Worm (Caenorhabditis elegans) whole organism, L4 larva: Measurements from ENCODE around the gene nhr-260.

Experiments used
- D1046.2 ChIP-seq: fragments of 200-800 bp; sonication (Bioruptor generic); IDR thresholded peaks from 2 replicates; pipeline ENCODE4 v1.3.6; 2022; ENCODE audit warnings: missing genetic modification characterization, missing compliant biosample characterization
- Y75B8A.6 ChIP-seq: fragments of 200-800 bp; sonication (Bioruptor generic); IDR thresholded peaks from 2 replicates; pipeline ENCODE4 v1.3.6; 2022; ENCODE audit warnings: missing genetic modification reagents, missing genetic modification characterization, missing compliant biosample characterization
- aha-1 ChIP-seq: fragments of 150-350 bp; peaks from one replicate; lab custom pipeline; 2014; ENCODE audit warnings: missing biosample characterization, missing genetic modification characterization
- ama-1 ChIP-seq: fragments of 150-350 bp; optimal IDR thresholded peaks from 2 replicates; lab custom pipeline; 2014; ENCODE audit warnings: inconsistent platforms, mixed read lengths
- arid-1 ChIP-seq: fragments of 200-800 bp; sonication (Bioruptor generic); conservative IDR thresholded peaks from 2 replicates; pipeline ENCODE4 v1.3.6; 2022; ENCODE audit warnings: missing genetic modification reagents, missing genetic modification characterization, missing compliant biosample characterization
- ceh-44 ChIP-seq: fragments of 200-800 bp; sonication (Bioruptor generic); IDR thresholded peaks from 2 replicates; pipeline ENCODE4 v1.3.6; 2022; ENCODE audit warnings: missing genetic modification reagents, missing genetic modification characterization, missing compliant biosample characterization
- cey-2 ChIP-seq: sonication (generic microtip); optimal IDR thresholded peaks from 3 replicates; lab custom pipeline; 2017; ENCODE audit warnings: missing genetic modification characterization, mild to moderate bottlenecking, missing compliant biosample characterization, antibody characterized with exemption, borderline replicate concordance; ENCODE audit not compliant: insufficient read depth
- ctbp-1 ChIP-seq: fragments of 200-800 bp; sonication (Bioruptor generic); IDR thresholded peaks from 2 replicates; pipeline ENCODE4 v1.3.6; 2022; ENCODE audit warnings: missing genetic modification reagents, missing genetic modification characterization, missing compliant biosample characterization
- daf-16 ChIP-seq, 3 experiments: sonication (generic microtip); optimal IDR thresholded peaks; 2 replicates each; lab custom pipeline; 2016 to 2017; ENCODE audit warnings: missing genetic modification characterization in 3 of 3, missing genetic modification reagents in 3 of 3, mild to moderate bottlenecking in 2 of 3, missing compliant biosample characterization in 2 of 3, missing biosample characterization in 1 of 3, moderate library complexity in 1 of 3
- daf-19 ChIP-seq: fragments of 200-800 bp; sonication (Bioruptor generic); conservative IDR thresholded peaks from 2 replicates; pipeline ENCODE4 v1.3.6; 2022; ENCODE audit warnings: missing genetic modification characterization, missing compliant biosample characterization
- dmd-6 ChIP-seq: fragments of 200-800 bp; sonication (Bioruptor generic); IDR thresholded peaks from 2 replicates; pipeline ENCODE4 v1.3.6; 2022; ENCODE audit warnings: missing genetic modification reagents, missing genetic modification characterization, missing compliant biosample characterization
- dmd-8 ChIP-seq: fragments of 200-800 bp; sonication (Bioruptor generic); IDR thresholded peaks from 2 replicates; pipeline ENCODE4 v1.3.6; 2022; ENCODE audit warnings: missing genetic modification characterization, missing compliant biosample characterization
- hif-1 ChIP-seq, 2 experiments: sonication (generic microtip); optimal IDR thresholded peaks; 2 replicates each; lab custom pipeline; 2016 to 2017; ENCODE audit warnings: missing compliant biosample characterization in 2 of 2, missing genetic modification characterization in 2 of 2, missing genetic modification reagents in 2 of 2, missing genotype in 2 of 2, mild to moderate bottlenecking in 1 of 2
- hmg-1.1 ChIP-seq: fragments of 200-800 bp; sonication (Bioruptor generic); IDR thresholded peaks from 2 replicates; pipeline ENCODE4 v1.3.6; 2022; ENCODE audit warnings: missing genetic modification reagents, missing genetic modification characterization, missing compliant biosample characterization
- lin-15B ChIP-seq: fragments of 150-350 bp; sonication (generic microtip); optimal IDR thresholded peaks from 3 replicates; lab custom pipeline; 2014; ENCODE audit warnings: missing biosample characterization, missing genetic modification characterization
- lin-38 ChIP-seq: fragments of 200-800 bp; sonication (Bioruptor generic); IDR thresholded peaks from 2 replicates; pipeline ENCODE4 v1.3.6; 2022; ENCODE audit warnings: missing genetic modification reagents, missing genetic modification characterization, missing compliant biosample characterization
- lin-39 ChIP-seq: fragments of 150-350 bp; optimal IDR thresholded peaks from 2 replicates; lab custom pipeline; 2014; ENCODE audit warnings: missing biosample characterization, missing genetic modification reagents, missing genetic modification characterization
- madf-5 ChIP-seq, 2 experiments: fragments of 200-800 bp; sonication (Bioruptor generic); IDR thresholded peaks; 2 replicates each; pipeline ENCODE4 v1.3.6; 2022; ENCODE audit warnings: missing compliant biosample characterization in 2 of 2, missing genetic modification characterization in 2 of 2
- madf-9 ChIP-seq: fragments of 200-800 bp; sonication (Bioruptor generic); conservative IDR thresholded peaks from 2 replicates; pipeline ENCODE4 v1.3.6; 2022; ENCODE audit warnings: missing genetic modification reagents, missing genetic modification characterization, missing compliant biosample characterization
- mxl-2 ChIP-seq: fragments of 200-800 bp; sonication (Bioruptor generic); conservative IDR thresholded peaks from 2 replicates; pipeline ENCODE4 v1.3.6; 2022; ENCODE audit warnings: missing genetic modification reagents, missing genetic modification characterization, missing compliant biosample characterization
- nhr-102 ChIP-seq: sonication (generic microtip); optimal IDR thresholded peaks from 2 replicates; lab custom pipeline; 2016; ENCODE audit warnings: mild to moderate bottlenecking, missing genetic modification characterization, moderate library complexity, missing compliant biosample characterization
- nhr-237 ChIP-seq: sonication (generic microtip); optimal IDR thresholded peaks from 2 replicates; lab custom pipeline; 2017; ENCODE audit warnings: missing biosample characterization, missing genetic modification characterization
- nhr-25 ChIP-seq: sonication (generic microtip); optimal IDR thresholded peaks from 2 replicates; lab custom pipeline; 2017; ENCODE audit warnings: missing genetic modification characterization, mild to moderate bottlenecking, missing compliant biosample characterization, antibody characterized with exemption, moderate library complexity, borderline replicate concordance; ENCODE audit not compliant: insufficient read depth
- nhr-28 ChIP-seq: fragments of 150-350 bp; optimal IDR thresholded peaks from 2 replicates; lab custom pipeline; 2014; ENCODE audit warnings: missing biosample characterization, missing genetic modification characterization
- nhr-41 ChIP-seq: fragments of 200-800 bp; sonication (Bioruptor generic); IDR thresholded peaks from 2 replicates; pipeline ENCODE4 v1.3.6; 2022; ENCODE audit warnings: missing genetic modification reagents, missing genetic modification characterization, missing compliant biosample characterization
- nhr-77 ChIP-seq: fragments of 150-350 bp; optimal IDR thresholded peaks from 2 replicates; lab custom pipeline; 2014; ENCODE audit warnings: missing biosample characterization, missing genetic modification characterization
- php-3 ChIP-seq: fragments of 200-800 bp; sonication (Bioruptor generic); IDR thresholded peaks from 2 replicates; pipeline ENCODE4 v1.3.6; 2022; ENCODE audit warnings: missing genetic modification reagents, missing genetic modification characterization, missing compliant biosample characterization
- pqm-1 ChIP-seq: sonication (generic microtip); optimal IDR thresholded peaks from 2 replicates; lab custom pipeline; 2017; ENCODE audit warnings: missing biosample characterization, missing genetic modification characterization
- rbr-2 ChIP-seq: sonication (generic microtip); optimal IDR thresholded peaks from 2 replicates; lab custom pipeline; 2016; ENCODE audit warnings: missing genotype, missing genetic modification characterization, missing compliant biosample characterization
- sdz-12 ChIP-seq: fragments of 200-800 bp; sonication (Bioruptor generic); optimal IDR thresholded peaks from 2 replicates; lab custom pipeline; 2018; ENCODE audit warnings: mild to moderate bottlenecking, missing genetic modification characterization, missing compliant biosample characterization
- spr-1 ChIP-seq: sonication (generic microtip); optimal IDR thresholded peaks from 2 replicates; lab custom pipeline; 2016; ENCODE audit warnings: mild to moderate bottlenecking, missing genetic modification characterization, missing compliant biosample characterization
- unc-39 ChIP-seq: sonication (generic microtip); optimal IDR thresholded peaks from 2 replicates; lab custom pipeline; 2017; ENCODE audit warnings: missing biosample characterization, missing genetic modification characterization
- unc-62 ChIP-seq, 3 experiments: fragments of 150-350 bp in 1 of 3; sonication (generic microtip); optimal IDR thresholded peaks in 2 of 3; peaks in 1 of 3; 1 replicate in 1 of 3; 2 replicates in 2 of 3; lab custom pipeline; 2014 to 2017; ENCODE audit warnings: missing biosample characterization in 3 of 3, missing genetic modification characterization in 3 of 3, missing genetic modification reagents in 3 of 3, missing genotype in 1 of 3
- zag-1 ChIP-seq: fragments of 150-350 bp; optimal IDR thresholded peaks from 2 replicates; lab custom pipeline; 2014; ENCODE audit warnings: missing biosample characterization, missing genetic modification characterization
- zfp-3 ChIP-seq: fragments of 200-800 bp; sonication (Bioruptor generic); conservative IDR thresholded peaks from 2 replicates; pipeline ENCODE4 v1.3.6; 2022; ENCODE audit warnings: missing genetic modification reagents, missing genetic modification characterization, missing compliant biosample characterization
- ztf-11 ChIP-seq: fragments of 150-350 bp; optimal IDR thresholded peaks from 2 replicates; lab custom pipeline; 2014; ENCODE audit warnings: missing biosample characterization, missing genetic modification characterization
- ztf-7 ChIP-seq: fragments of 150-350 bp; optimal IDR thresholded peaks from 2 replicates; lab custom pipeline; 2014; ENCODE audit warnings: missing biosample characterization, missing genetic modification characterization

The nhr-260 gene

DNA sequence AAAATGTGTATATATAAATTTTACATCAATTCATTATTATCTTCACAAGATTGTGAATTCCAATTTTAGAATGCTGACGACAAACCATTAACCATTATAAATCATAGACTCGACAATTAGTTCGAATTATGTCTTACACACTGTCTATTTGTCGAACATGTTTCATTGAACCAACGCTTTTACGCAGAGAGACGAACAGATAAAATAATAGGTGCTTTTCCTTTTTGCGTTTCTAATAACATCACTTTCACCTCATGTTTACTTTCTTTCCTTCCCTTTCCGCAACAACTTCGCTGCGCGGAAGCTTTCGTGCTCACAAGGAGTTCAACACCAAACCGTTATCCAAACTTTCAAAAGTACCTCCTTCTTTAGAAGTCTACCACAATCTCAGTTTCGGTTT lies 36.4 kb upstream of the nhr-260 start, which contains the start of gene F52F10.2 (continued):
- TF ChIP-seq zfp-3 (GFP tag; lab: Robert Waterston, UW) = no peak
- TF ChIP-seq sdz-12 = no peak
- no peak for TF ChIP-seq nhr-102 (tag; lab: Kevin White, UChicago)

DNA sequence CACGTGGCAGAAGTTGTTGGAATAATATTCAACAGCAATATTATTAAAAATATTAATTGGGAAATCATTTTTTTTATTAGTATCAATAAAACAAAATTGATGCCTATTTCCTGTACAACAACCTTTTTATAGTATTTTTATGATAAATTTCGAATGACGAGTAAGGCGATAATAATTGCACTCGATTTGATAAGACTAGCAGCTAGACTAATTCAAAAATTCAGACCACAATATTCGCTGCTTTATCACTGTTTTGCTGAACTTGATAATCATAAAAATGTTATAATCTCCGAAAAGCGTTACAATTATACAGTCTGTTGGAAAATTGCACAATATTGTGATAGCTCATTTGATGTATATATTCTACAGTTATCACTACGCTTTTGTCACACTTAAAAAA lies 34.3 kb upstream of the nhr-260 start, which contains the start of gene oac-32:
Gene oac-32 (minus strand): TSS at position 90 of the 400 bp plus-strand sequence.
- TF ChIP-seq daf-19 = no peak
- TF ChIP-seq lin-39 (tag; lab: Kevin White, UChicago) = no peak
- TF ChIP-seq hif-1 (tag; optimal IDR thresholded peaks at IDR 0.05; lab: Kevin White, UChicago) = no peak
- no peak for TF ChIP-seq spr-1
- TF ChIP-seq Y75B8A.6 = no peak
- no peak for TF ChIP-seq daf-16 (GFP tag; optimal IDR thresholded peaks at IDR 0.05; lab: Kevin White, UChicago)
- peak; percentile 27 for TF ChIP-seq daf-16 (tag; optimal IDR thresholded peaks at IDR 0.05; lab: Kevin White, UChicago)
- TF ChIP-seq dmd-8 = no peak
- peak; percentile 24 for TF ChIP-seq nhr-28 (tag; lab: Kevin White, UChicago)
- TF ChIP-seq lin-38 = no peak
- TF ChIP-seq unc-39 (tag; lab: Kevin White, UChicago) = no peak
- TF ChIP-seq ceh-44 (GFP tag; lab: Robert Waterston, UW) = no peak
- TF ChIP-seq lin-15B = no peak
- no peak for TF ChIP-seq mxl-2 (GFP tag; lab: Robert Waterston, UW)
- TF ChIP-seq nhr-77 (tag; lab: Kevin White, UChicago) = no peak
- no peak for TF ChIP-seq nhr-237 (tag; lab: Kevin White, UChicago)
- no peak for TF ChIP-seq cey-2 (tag; lab: Kevin White, UChicago)
- no peak for TF ChIP-seq ztf-7 (tag; lab: Kevin White, UChicago)
- no peak for TF ChIP-seq hmg-1.1 (GFP tag; lab: Robert Waterston, UW)
- TF ChIP-seq php-3 (GFP tag; lab: Robert Waterston, UW) = peak; percentile 64; the same call in 1 of the 2 replicates
- peak; percentile 33 for TF ChIP-seq pqm-1
- no peak for TF ChIP-seq unc-62 (GFP tag; optimal IDR thresholded peaks at IDR 0.05 in 1 of 2; lab: Kevin White, UChicago)
- TF ChIP-seq unc-62 (tag; optimal IDR thresholded peaks at IDR 0.05; lab: Kevin White, UChicago) = no peak

DNA sequence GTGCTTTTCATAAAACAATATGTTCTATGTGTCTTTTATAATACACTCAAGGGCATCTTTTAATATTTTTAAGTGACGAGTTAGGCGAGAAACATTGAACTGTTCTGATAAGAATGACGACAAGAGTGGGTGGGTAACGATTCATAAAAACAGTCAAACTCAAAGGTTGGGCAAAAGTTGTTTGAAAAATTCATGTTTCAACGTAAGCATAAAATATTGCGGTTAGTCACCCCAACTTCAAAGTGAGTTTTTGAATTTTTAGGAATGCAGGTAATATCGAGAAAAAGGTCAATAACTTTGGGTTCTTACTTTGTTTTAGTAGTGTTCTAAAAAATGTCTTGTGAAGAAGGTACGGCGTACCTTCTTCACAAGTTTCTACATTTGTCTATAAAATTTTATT lies 30.3 kb upstream of the nhr-260 start, which contains the start of gene oac-31:
Gene oac-31 (minus strand): TSS at position 101 of the 400 bp plus-strand sequence.
- TF ChIP-seq nhr-28 (tag; lab: Kevin White, UChicago) (peak; percentile 1), madf-5 (GFP tag; IDR thresholded peaks at IDR 0.05; lab: Robert Waterston, UW) (no peak), ztf-11 (tag; lab: Kevin White, UChicago) (no peak), ama-1 (lab: Kevin White, UChicago) (no peak), nhr-25 (tag; lab: Kevin White, UChicago) (no peak), daf-19 (no peak), D1046.2 (no peak), rbr-2 (no peak), nhr-41 (no peak), madf-9 (no peak), pqm-1 (peak; percentile 20), dmd-6 (no peak), ctbp-1 (GFP tag; lab: Robert Waterston, UW) (no peak), arid-1 (GFP tag; lab: Robert Waterston, UW) (no peak)

DNA sequence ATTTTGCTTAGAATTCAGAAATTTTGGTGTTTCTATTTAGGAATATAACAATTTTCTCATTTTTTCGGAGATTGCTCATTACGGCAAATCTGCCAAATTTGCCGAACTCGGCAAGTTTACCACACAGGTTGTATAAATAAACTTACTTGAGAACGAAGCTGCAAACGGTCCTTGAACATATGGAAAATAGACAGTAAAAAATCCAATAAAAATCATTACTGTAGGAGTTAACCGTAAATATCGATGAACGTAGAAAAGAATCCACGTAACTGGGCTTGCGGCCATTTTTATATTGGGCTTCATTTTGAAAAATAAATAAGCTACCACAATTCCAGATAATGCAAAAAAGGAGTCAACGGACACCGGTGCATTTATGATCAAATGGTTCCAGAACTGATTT lies 28.8 kb upstream of the nhr-260 start:
- TF ChIP-seq zag-1 (no peak), aha-1 (tag; lab: Kevin White, UChicago) (peak; percentile 94)
